Fruit fly (Drosophila melanogaster): Measurements from ENCODE around the gene Keap1.

Keap1 gene

DNA sequence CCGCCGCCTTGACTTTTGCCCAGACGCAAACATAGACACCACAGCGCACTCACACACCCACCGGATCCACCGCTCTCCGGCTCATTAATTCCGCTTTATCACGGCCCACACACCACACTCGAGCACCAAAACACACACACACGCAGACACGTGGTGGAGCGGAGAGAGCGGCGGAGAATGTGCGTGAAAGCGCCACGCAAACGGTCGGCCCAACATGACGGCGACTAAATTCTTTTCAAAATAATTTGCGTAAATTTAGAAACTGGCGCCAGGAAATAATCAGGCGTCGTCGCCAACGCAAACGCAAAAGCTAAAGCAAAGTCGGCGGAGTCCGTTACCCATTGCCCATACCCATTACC, 20.0 kb downstream of the Keap1 start (continued):
- TF ChIP-seq CG5180 (GFP tag; optimal IDR thresholded peaks at IDR 0.05) (no peak), tio (GFP tag; optimal IDR thresholded peaks at IDR 0.05) (no peak), CG31224 (GFP tag; IDR thresholded peaks at IDR 0.05) (no peak), sr (GFP tag; IDR thresholded peaks at IDR 0.05) (peak; percentile 93), ftz-f1 (GFP tag; optimal IDR thresholded peaks at IDR 0.05) (peak; percentile 53), ATbp (GFP tag; optimal IDR thresholded peaks at IDR 0.05) (no peak), Myb (GFP tag; optimal IDR thresholded peaks at IDR 0.05) (no peak), CG6689 (GFP tag; IDR thresholded peaks at IDR 0.05) (no peak), chinmo (GFP tag; IDR thresholded peaks at IDR 0.05; ENCODE audit: partially characterized antibody) (peak; percentile 65; the same call in 1 of the 4 replicates), Dref (GFP tag; IDR thresholded peaks at IDR 0.05) (no peak), crol (GFP tag; IDR thresholded peaks at IDR 0.05) (peak; percentile 63), CG10147 (GFP tag; optimal IDR thresholded peaks at IDR 0.05) (no peak), lola (GFP tag; optimal IDR thresholded peaks at IDR 0.05) (no peak), Atf-2 (GFP tag; optimal IDR thresholded peaks at IDR 0.05) (no peak), CG6254 (GFP tag; optimal IDR thresholded peaks at IDR 0.05) (no peak), jing (GFP tag; optimal IDR thresholded peaks at IDR 0.05) (no peak), zfh2 (GFP tag; optimal IDR thresholded peaks at IDR 0.05) (no peak), lov (optimal IDR thresholded peaks at IDR 0.05) (no peak), lov (GFP tag; IDR thresholded peaks at IDR 0.05) (0 out of 3 replicates have a peak, but pooled peaks have one; percentile 5), wor (GFP tag; IDR thresholded peaks at IDR 0.05) (no peak)

DNA sequence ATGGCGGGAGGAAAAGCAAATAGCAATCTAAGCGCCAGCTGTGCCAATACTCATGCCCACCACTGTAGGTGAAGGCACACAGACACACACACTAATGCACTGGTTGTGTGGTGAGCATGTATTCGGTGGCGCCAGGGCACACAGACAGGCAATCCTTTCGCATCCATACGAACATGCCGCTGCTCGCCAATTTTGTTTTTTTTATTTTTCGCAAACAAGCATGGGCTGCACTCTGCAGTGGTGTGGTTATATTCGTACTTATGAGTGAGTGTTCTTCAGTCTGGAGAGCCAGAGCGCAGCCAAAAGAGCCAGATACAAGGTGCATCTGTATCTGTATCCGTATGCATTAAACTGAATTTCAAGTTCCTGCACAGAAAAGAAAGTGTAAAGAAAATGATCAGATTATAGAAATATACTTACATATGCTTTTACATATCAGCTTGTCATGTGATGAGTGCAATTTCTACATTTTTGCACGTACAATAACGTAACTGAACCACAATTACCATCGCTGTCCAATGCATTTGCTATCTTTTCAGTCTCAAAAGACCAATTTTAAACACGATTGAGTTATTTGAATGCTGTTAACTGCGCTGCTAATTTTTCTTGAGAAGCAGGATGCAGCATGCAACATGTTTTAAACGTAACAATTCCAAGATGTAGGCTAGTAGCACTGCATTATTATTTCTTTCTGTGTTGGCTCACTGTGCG, 20.5 kb downstream of the Keap1 start:
- TF ChIP-seq CG9215 (GFP tag; IDR thresholded peaks at IDR 0.05): no peak
- TF ChIP-seq croc (GFP tag; conservative IDR thresholded peaks at IDR 0.05): no peak
- no peak for TF ChIP-seq CG12155 (GFP tag; optimal IDR thresholded peaks at IDR 0.05)
- TF ChIP-seq CG9437 (GFP tag; optimal IDR thresholded peaks at IDR 0.05): peak; percentile 13
- 0 out of 3 replicates have a peak, but pooled peaks have one; percentile 5 for TF ChIP-seq CG11695 (GFP tag; IDR thresholded peaks at IDR 0.05)
- TF ChIP-seq CG1603 (tag; optimal IDR thresholded peaks at IDR 0.05): peak; percentile 18
- no peak for TF ChIP-seq gce (GFP tag; IDR thresholded peaks at IDR 0.05)
- TF ChIP-seq gem (tag; optimal IDR thresholded peaks at IDR 0.05): peak; percentile 62
- peak; percentile 45 for TF ChIP-seq Ssrp (tag; optimal IDR thresholded peaks at IDR 0.05)
- peak; percentile 2 for TF ChIP-seq CG11398 (GFP tag; optimal IDR thresholded peaks at IDR 0.05)
- peak; percentile 5 for TF ChIP-seq ind (GFP tag; optimal IDR thresholded peaks at IDR 0.05)
- peak in 2 of 3 experiments; percentile 5 to 40 for TF ChIP-seq lola (GFP tag; optimal IDR thresholded peaks at IDR 0.05)
- no peak for TF ChIP-seq Bdp1 (GFP tag; optimal IDR thresholded peaks at IDR 0.05)
- TF ChIP-seq CG2889 (GFP tag; IDR thresholded peaks at IDR 0.05): no peak
- no peak for TF ChIP-seq Hr78 (GFP tag; optimal IDR thresholded peaks at IDR 0.05)
- TF ChIP-seq Med (GFP tag): peak; percentile 38
- TF ChIP-seq her (GFP tag; optimal IDR thresholded peaks at IDR 0.05): no peak
- TF ChIP-seq CG8478 (optimal IDR thresholded peaks at IDR 0.05): no peak
- TF ChIP-seq Nf-YB (GFP tag; optimal IDR thresholded peaks at IDR 0.05): no peak
- TF ChIP-seq CG6654 (GFP tag; optimal IDR thresholded peaks at IDR 0.05): peak; percentile 31
- TF ChIP-seq PHDP (tag; optimal IDR thresholded peaks at IDR 0.05): peak; percentile 31
- TF ChIP-seq Drgx (GFP tag; IDR thresholded peaks at IDR 0.05): peak; percentile 36; the same call in 1 of the 2 replicates
- TF ChIP-seq Atf3 (GFP tag; optimal IDR thresholded peaks at IDR 0.05): no peak
- no peak for TF ChIP-seq CG3838 (GFP tag; optimal IDR thresholded peaks at IDR 0.05)
- no peak for TF ChIP-seq CG12744 (GFP tag; optimal IDR thresholded peaks at IDR 0.05)
- no peak; the same call in 1 of the 2 replicates for TF ChIP-seq CG14441 (GFP tag; IDR thresholded peaks at IDR 0.05)
- no peak for TF ChIP-seq CG31224 (GFP tag; IDR thresholded peaks at IDR 0.05)
- peak; percentile 14 for TF ChIP-seq CG1233 (GFP tag; optimal IDR thresholded peaks at IDR 0.05)
- no peak for TF ChIP-seq CG3407 (GFP tag; optimal IDR thresholded peaks at IDR 0.05)
- TF ChIP-seq ap (GFP tag; IDR thresholded peaks at IDR 0.05): 0 out of 2 replicates have a peak, but pooled peaks have one; percentile 8
- TF ChIP-seq CG3065 (GFP tag; optimal IDR thresholded peaks at IDR 0.05): no peak
- peak; percentile 7 for TF ChIP-seq org-1 (GFP tag; optimal IDR thresholded peaks at IDR 0.05)

All from whole organism, embryonic.